Fruit fly (Drosophila melanogaster) whole organism, pupa: ENCODE measurements around the gene alpha-Est2.

Experiments
- CG10348 ChIP-seq: fragments of 200-800 bp; sonication (Bioruptor generic); IDR thresholded peaks from 2 replicates; pipeline ENCODE4 v1.3.6; 2022; ENCODE audit warnings: missing biosample characterization, missing genetic modification characterization
- CG4496 ChIP-seq: fragments of 200-800 bp; sonication (Bioruptor generic); IDR thresholded peaks from 3 replicates; pipeline ENCODE4 v1.3.6; 2022; ENCODE audit warnings: missing biosample characterization, missing genetic modification characterization

The alpha-Est2 gene

dm6 chr3R:7591189-7591588, 49.6 kb downstream of the alpha-Est2 start:
- TF ChIP-seq CG10348: no peak
- TF ChIP-seq CG4496 (GFP tag; lab: Robert Waterston, UW): no peak
